Worm (Caenorhabditis elegans): ENCODE data around the gene daf-6.
A peak's percentile ranks its signal among the peaks of the same experiment; 100 is the strongest.

Gene daf-6

ce11 chrX:14853712-14854217 is 34.5 kb upstream of the daf-6 start, which contains the start of the genes C27C12.1 and C27C12.4 (continued):
- TF ChIP-seq nfya-1 (tag; optimal IDR thresholded peaks at IDR 0.05; ENCODE audit: insufficient read depth) (peak; percentile 90), pha-4 (tag; optimal IDR thresholded peaks at IDR 0.05) (peak; percentile 95), elt-1 (tag; optimal IDR thresholded peaks at IDR 0.05) (peak; percentile 35), snpc-4 (tag; optimal IDR thresholded peaks at IDR 0.05) (peak; percentile 89), nhr-23 (tag; optimal IDR thresholded peaks at IDR 0.05) (peak; percentile 93), lin-15B (tag; optimal IDR thresholded peaks at IDR 0.05) (peak; percentile 87), nhr-76 (tag; optimal IDR thresholded peaks at IDR 0.05) (no peak), fkh-2 (tag; optimal IDR thresholded peaks at IDR 0.05) (peak; percentile 22), ama-1 (optimal IDR thresholded peaks at IDR 0.05) (peak; percentile 44), mml-1 (tag; optimal IDR thresholded peaks at IDR 0.05) (no peak), nhr-77 (tag; optimal IDR thresholded peaks at IDR 0.05) (no peak), ceh-28 (tag; optimal IDR thresholded peaks at IDR 0.05) (peak; percentile 82), lin-39 (tag; optimal IDR thresholded peaks at IDR 0.05) (peak; percentile 82), skn-1 (tag; optimal IDR thresholded peaks at IDR 0.05) (peak; percentile 87), elt-3 (tag; optimal IDR thresholded peaks at IDR 0.05) (no peak)

DNA sequence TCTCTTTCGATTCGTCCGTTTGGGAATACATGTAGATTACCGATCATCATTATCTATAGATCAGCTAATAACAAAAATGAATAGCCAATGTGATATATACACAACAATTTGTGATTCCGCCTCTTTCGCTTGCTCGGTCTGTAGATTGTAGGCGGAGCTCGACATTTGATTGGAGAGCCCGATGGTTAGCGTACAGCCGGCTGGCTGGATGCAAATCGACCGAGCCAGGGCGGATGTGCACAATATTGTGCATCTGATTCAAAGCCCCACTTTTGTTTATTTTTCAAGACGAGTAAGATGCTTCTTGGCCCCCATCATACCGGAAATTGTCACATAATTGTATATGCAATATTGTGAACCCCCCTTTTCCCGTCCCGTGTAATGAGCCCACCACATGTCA is 26.5 kb upstream of the daf-6 start, which contains the start of gene dmd-4:
Gene dmd-4 (minus strand): TSS at position 101 of the 400 bp plus-strand sequence.
- no peak for TF ChIP-seq nhr-12 (tag; optimal IDR thresholded peaks at IDR 0.05)
- TF ChIP-seq ZK546.5 (tag; optimal IDR thresholded peaks at IDR 0.05): no peak
- no peak for TF ChIP-seq nhr-76 (tag; optimal IDR thresholded peaks at IDR 0.05)
- TF ChIP-seq zag-1 (tag; optimal IDR thresholded peaks at IDR 0.05): no peak
- no peak for TF ChIP-seq elt-3 (tag; optimal IDR thresholded peaks at IDR 0.05)
- TF ChIP-seq ceh-82 (tag; optimal IDR thresholded peaks at IDR 0.05): no peak
- no peak for TF ChIP-seq nhr-25 (tag; optimal IDR thresholded peaks at IDR 0.05)
- no peak for TF ChIP-seq nhr-11 (tag; optimal IDR thresholded peaks at IDR 0.05)
- TF ChIP-seq aly-2 (tag; optimal IDR thresholded peaks at IDR 0.05): no peak
- no peak for TF ChIP-seq lsy-12 (tag; optimal IDR thresholded peaks at IDR 0.05)
- TF ChIP-seq fkh-10 (GFP tag; optimal IDR thresholded peaks at IDR 0.05): no peak
- no peak for TF ChIP-seq lin-39 (tag; optimal IDR thresholded peaks at IDR 0.05)

DNA sequence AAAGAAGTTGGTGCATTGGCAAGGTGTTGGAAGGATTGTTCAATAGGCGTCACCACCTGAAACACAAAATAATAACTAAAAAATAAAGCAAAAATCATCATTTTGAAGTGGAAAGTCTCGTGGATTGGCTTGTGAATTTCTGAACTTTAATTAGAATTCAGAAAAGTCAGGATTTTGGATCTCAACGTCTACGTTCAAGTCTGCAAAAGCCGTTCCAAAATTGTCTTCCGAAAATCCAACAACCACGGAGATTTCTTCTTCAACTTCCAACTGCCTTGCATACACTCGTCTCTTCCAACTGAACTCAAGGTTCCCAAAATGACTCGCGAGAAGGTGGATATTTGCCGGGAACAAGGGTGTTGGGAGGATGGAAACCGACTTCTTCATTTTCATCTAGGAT is 22.5 kb upstream of the daf-6 start, which contains the start of gene C27C12.3:
Gene C27C12.3 (minus strand): TSS at position 101 of the 400 bp plus-strand sequence.
- TF ChIP-seq skn-1 (tag; optimal IDR thresholded peaks at IDR 0.05) (no peak), pqm-1 (tag; optimal IDR thresholded peaks at IDR 0.05) (no peak), nhr-23 (tag; optimal IDR thresholded peaks at IDR 0.05) (no peak), unc-39 (tag; optimal IDR thresholded peaks at IDR 0.05) (no peak), aly-2 (tag; optimal IDR thresholded peaks at IDR 0.05) (no peak), R02D3.7 (tag; optimal IDR thresholded peaks at IDR 0.05) (no peak), snpc-4 (tag; optimal IDR thresholded peaks at IDR 0.05) (no peak), jun-1 (tag; optimal IDR thresholded peaks at IDR 0.05) (no peak), ceh-82 (tag; optimal IDR thresholded peaks at IDR 0.05) (no peak), mdl-1 (tag; optimal IDR thresholded peaks at IDR 0.05) (no peak), fos-1 (tag; optimal IDR thresholded peaks at IDR 0.05) (no peak), mml-1 (tag; optimal IDR thresholded peaks at IDR 0.05) (no peak), lin-15B (tag; optimal IDR thresholded peaks at IDR 0.05) (no peak), unc-62 (GFP tag; optimal IDR thresholded peaks at IDR 0.05) (no peak), eor-1 (tag; optimal IDR thresholded peaks at IDR 0.05) (no peak), daf-12 (tag; optimal IDR thresholded peaks at IDR 0.05) (no peak), lin-39 (tag; optimal IDR thresholded peaks at IDR 0.05) (no peak), egl-27 (tag; optimal IDR thresholded peaks at IDR 0.05) (no peak), elt-3 (tag; optimal IDR thresholded peaks at IDR 0.05) (no peak)

DNA sequence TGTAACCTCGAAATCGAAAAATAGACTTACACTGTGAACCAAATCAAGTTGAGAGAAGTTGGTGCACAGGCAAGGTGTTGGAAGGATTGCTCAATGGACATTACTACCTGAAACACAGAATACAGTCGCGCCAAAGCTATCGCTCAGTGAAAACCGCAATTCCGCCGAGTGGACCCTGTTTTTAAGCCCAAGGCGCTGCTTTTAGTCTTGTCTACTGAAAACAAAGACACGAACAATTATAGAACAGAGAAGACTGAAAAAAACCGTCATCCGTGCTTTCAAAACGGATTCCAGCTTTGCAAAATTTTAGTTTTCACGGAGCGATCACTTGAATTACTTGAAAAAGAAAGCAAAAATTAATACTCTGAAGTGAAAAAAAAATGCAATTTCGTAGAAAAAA is 20.1 kb upstream of the daf-6 start, which contains the start of gene F31F6.1:
Gene F31F6.1 (minus strand): TSS at position 101 of the 400 bp plus-strand sequence.
- TF ChIP-seq nhr-237 (tag; optimal IDR thresholded peaks at IDR 0.05) (no peak), nhr-76 (tag; optimal IDR thresholded peaks at IDR 0.05) (no peak), skn-1 (tag; optimal IDR thresholded peaks at IDR 0.05) (no peak), ceh-16 (tag; optimal IDR thresholded peaks at IDR 0.05) (no peak)

ce11 chrX:14871780-14872179 is 16.5 kb upstream of the daf-6 start, which contains the start of gene F31F6.2:
Gene F31F6.2 (minus strand): TSS chrX:14871880.
- TF ChIP-seq R02D3.7 (tag; optimal IDR thresholded peaks at IDR 0.05) (no peak), fkh-10 (GFP tag; optimal IDR thresholded peaks at IDR 0.05) (no peak), nhr-43 (tag; optimal IDR thresholded peaks at IDR 0.05; ENCODE audit: poor library complexity, severe bottlenecking) (no peak), lin-39 (tag; optimal IDR thresholded peaks at IDR 0.05) (no peak), nhr-25 (tag; optimal IDR thresholded peaks at IDR 0.05) (no peak), ama-1 (optimal IDR thresholded peaks at IDR 0.05) (no peak)
